Fruit fly (Drosophila melanogaster) whole organism, embryonic: Measurements from ENCODE around the gene CG13893.

Experiments used
- CG10274 ChIP-seq: fragments of 200-800 bp; sonication (Bioruptor generic); optimal IDR thresholded peaks from 3 replicates; lab custom pipeline; 2017; ENCODE audit warnings: missing biosample characterization, mild to moderate bottlenecking, missing genetic modification characterization
- CG11504 ChIP-seq: fragments of 200-800 bp; sonication (Bioruptor generic); optimal IDR thresholded peaks from 3 replicates; lab custom pipeline; 2019; ENCODE audit warnings: missing biosample characterization, mild to moderate bottlenecking, missing genetic modification characterization, moderate library complexity
- CG11696 ChIP-seq: fragments of 200-800 bp; sonication (Bioruptor generic); IDR thresholded peaks from 2 replicates; pipeline ENCODE4 v1.3.6; 2022; ENCODE audit warnings: missing biosample characterization, missing genetic modification characterization
- CG12071 ChIP-seq: fragments of 200-800 bp; sonication (Bioruptor generic); optimal IDR thresholded peaks from 3 replicates; lab custom pipeline; 2018; ENCODE audit warnings: missing biosample characterization, mild to moderate bottlenecking, missing genetic modification characterization
- CG12236 ChIP-seq: fragments of 200-800 bp; sonication (Bioruptor generic); optimal IDR thresholded peaks from 2 replicates; lab custom pipeline; 2016; ENCODE audit warnings: missing biosample characterization, missing genetic modification characterization
- CG12391 ChIP-seq: fragments of 200-800 bp; sonication (Bioruptor generic); optimal IDR thresholded peaks from 3 replicates; lab custom pipeline; 2018; ENCODE audit warnings: missing biosample characterization, mild to moderate bottlenecking, missing genetic modification characterization, moderate library complexity
- CG13287 ChIP-seq: fragments of 200-800 bp; sonication (Bioruptor generic); IDR thresholded peaks from 2 replicates; pipeline ENCODE4 v1.3.6; 2022; ENCODE audit warnings: missing biosample characterization, missing genetic modification characterization; ENCODE audit not compliant: partially characterized antibody
- CG17359 ChIP-seq: fragments of 200-800 bp; sonication (Bioruptor generic); optimal IDR thresholded peaks from 3 replicates; lab custom pipeline; 2018; ENCODE audit warnings: missing biosample characterization, mild to moderate bottlenecking, missing genetic modification characterization, moderate library complexity
- CG17568 ChIP-seq: fragments of 200-800 bp; sonication (Bioruptor generic); optimal IDR thresholded peaks from 2 replicates; lab custom pipeline; 2018; ENCODE audit warnings: missing biosample characterization, mild to moderate bottlenecking, missing genetic modification characterization, moderate library complexity
- CG18262 ChIP-seq: fragments of 200-800 bp; optimal IDR thresholded peaks from 3 replicates; lab custom pipeline; 2019; ENCODE audit warnings: missing biosample characterization, mild to moderate bottlenecking, missing genetic modification characterization, moderate library complexity
- CG18599 ChIP-seq: fragments of 200-800 bp; sonication (Bioruptor generic); optimal IDR thresholded peaks from 3 replicates; lab custom pipeline; 2017; ENCODE audit warnings: missing biosample characterization, missing genetic modification characterization, mild to moderate bottlenecking, moderate library complexity, missing genetic modification reagents
- CG18764 ChIP-seq: fragments of 200-800 bp; sonication (Bioruptor generic); optimal IDR thresholded peaks from 3 replicates; lab custom pipeline; 2016; ENCODE audit warnings: missing biosample characterization, missing genetic modification characterization
- CG2889 ChIP-seq: fragments of 200-800 bp; sonication (Bioruptor generic); IDR thresholded peaks from 3 replicates; pipeline ENCODE4 v1.3.6; 2022; ENCODE audit warnings: missing biosample characterization, missing genetic modification characterization
- CG3726 ChIP-seq: fragments of 200-800 bp; sonication (Bioruptor generic); IDR thresholded peaks from 3 replicates; pipeline ENCODE4, ENCODE4 v1.3.6; 2022; ENCODE audit warnings: missing biosample characterization, missing genetic modification characterization
- CG4282 ChIP-seq: fragments of 200-800 bp; sonication (Bioruptor generic); optimal IDR thresholded peaks from 2 replicates; lab custom pipeline; 2016; ENCODE audit warnings: missing biosample characterization, missing genetic modification characterization
- CG4617 ChIP-seq: fragments of 200-800 bp; sonication (Bioruptor generic); optimal IDR thresholded peaks from 3 replicates; lab custom pipeline; 2016; ENCODE audit warnings: missing biosample characterization, missing genetic modification characterization, borderline replicate concordance
- CG4820 ChIP-seq: fragments of 200-800 bp; sonication (Bioruptor generic); optimal IDR thresholded peaks from 3 replicates; lab custom pipeline; 2016; ENCODE audit warnings: missing biosample characterization, missing genetic modification characterization
- CG5180 ChIP-seq: fragments of 200-800 bp; sonication (Bioruptor generic); optimal IDR thresholded peaks from 3 replicates; lab custom pipeline; 2017; ENCODE audit warnings: missing biosample characterization, missing genetic modification characterization, mild to moderate bottlenecking, moderate library complexity, missing genetic modification reagents
- CG7745 ChIP-seq: fragments of 200-800 bp; sonication (Bioruptor generic); optimal IDR thresholded peaks from 2 replicates; lab custom pipeline; 2018; ENCODE audit warnings: missing biosample characterization, mild to moderate bottlenecking, missing genetic modification characterization, moderate library complexity
- CG7928 ChIP-seq: fragments of 200-800 bp; sonication (Bioruptor generic); optimal IDR thresholded peaks from 2 replicates; lab custom pipeline; 2017; ENCODE audit warnings: missing biosample characterization, mild to moderate bottlenecking, missing genetic modification characterization
- CG8924 ChIP-seq: fragments of 200-800 bp; optimal IDR thresholded peaks from 3 replicates; lab custom pipeline; 2019; ENCODE audit warnings: missing biosample characterization, mild to moderate bottlenecking, missing genetic modification characterization, moderate library complexity
- CTCF ChIP-seq: fragments of 200-800 bp; sonication (Bioruptor generic); optimal IDR thresholded peaks from 2 replicates; lab custom pipeline; 2017; ENCODE audit warnings: missing biosample characterization, mild to moderate bottlenecking, missing genetic modification characterization, moderate library complexity
- H2.0 ChIP-seq: fragments of 200-800 bp; sonication (Bioruptor generic); IDR thresholded peaks from 2 replicates; pipeline ENCODE4 v1.3.6; 2022; ENCODE audit warnings: missing biosample characterization, missing genetic modification characterization
- MBD-R2 ChIP-seq: fragments of 200-800 bp; sonication (Bioruptor generic); IDR thresholded peaks from 2 replicates; pipeline ENCODE4 v1.3.6; 2022; ENCODE audit warnings: missing biosample characterization, missing genetic modification characterization
- Oaz ChIP-seq: fragments of 200-800 bp; sonication (Bioruptor generic); IDR thresholded peaks from 2 replicates; pipeline ENCODE4 v1.3.6; 2022; ENCODE audit warnings: missing biosample characterization, missing genetic modification characterization
- Ptx1 ChIP-seq: fragments of 200-800 bp; sonication (Bioruptor generic); IDR thresholded peaks from 2 replicates; pipeline ENCODE4 v1.3.6; 2022; ENCODE audit warnings: missing biosample characterization, missing genetic modification characterization
- Six4 ChIP-seq: fragments of 200-800 bp; sonication (Bioruptor generic); optimal IDR thresholded peaks from 2 replicates; lab custom pipeline; 2016; ENCODE audit warnings: missing biosample characterization, missing genetic modification characterization
- Tbp ChIP-seq: fragments of >200 bp; optimal IDR thresholded peaks from 2 replicates; lab custom pipeline; 2018; ENCODE audit warnings: missing biosample characterization, missing genetic modification characterization
- Xrp1 ChIP-seq: fragments of 200-800 bp; sonication (Bioruptor generic); IDR thresholded peaks from 2 replicates; pipeline ENCODE4 v1.3.6; 2022; ENCODE audit warnings: missing biosample characterization, missing genetic modification characterization
- aop ChIP-seq: fragments of 200-800 bp; sonication (Bioruptor generic); IDR thresholded peaks from 2 replicates; pipeline ENCODE4 v1.3.6; 2022; ENCODE audit warnings: missing biosample characterization, missing genetic modification characterization
- bcd ChIP-seq: fragments of 200-800 bp; sonication (Bioruptor generic); optimal IDR thresholded peaks from 2 replicates; lab custom pipeline; 2017; ENCODE audit warnings: missing biosample characterization, mild to moderate bottlenecking, missing genetic modification characterization
- dati ChIP-seq: fragments of 200-800 bp; sonication (Bioruptor generic); IDR thresholded peaks from 2 replicates; pipeline ENCODE4 v1.3.6; 2022; ENCODE audit warnings: missing biosample characterization, missing genetic modification characterization
- fd3F ChIP-seq: fragments of 200-800 bp; sonication (Bioruptor generic); optimal IDR thresholded peaks from 2 replicates; lab custom pipeline; 2018; ENCODE audit warnings: missing biosample characterization, mild to moderate bottlenecking, missing genetic modification characterization, moderate library complexity
- ham ChIP-seq: fragments of 200-800 bp; sonication (Bioruptor generic); IDR thresholded peaks from 2 replicates; pipeline ENCODE4 v1.3.6; 2022; ENCODE audit warnings: missing biosample characterization, missing genetic modification characterization
- her ChIP-seq: fragments of 200-800 bp; sonication (Bioruptor generic); optimal IDR thresholded peaks from 2 replicates; lab custom pipeline; 2016; ENCODE audit warnings: missing biosample characterization, missing genetic modification characterization
- inv ChIP-seq: fragments of 200-800 bp; sonication (Bioruptor generic); IDR thresholded peaks from 2 replicates; pipeline ENCODE4 v1.3.6; 2022; ENCODE audit warnings: missing biosample characterization, missing genetic modification characterization; ENCODE audit not compliant: partially characterized antibody
- jing ChIP-seq: fragments of 200-800 bp; sonication (Bioruptor generic); optimal IDR thresholded peaks from 2 replicates; lab custom pipeline; 2018; ENCODE audit warnings: missing biosample characterization, mild to moderate bottlenecking, missing genetic modification characterization
- lola ChIP-seq, 3 experiments: fragments of >200 bp in 2 of 3; fragments of 200-800 bp in 1 of 3; sonication (Bioruptor generic) in 1 of 3; optimal IDR thresholded peaks; 2 replicates each; lab custom pipeline; 2017 to 2019; ENCODE audit warnings: missing biosample characterization in 3 of 3, missing genetic modification characterization in 3 of 3, mild to moderate bottlenecking in 1 of 3, moderate library complexity in 1 of 3
- mld ChIP-seq: fragments of 200-800 bp; sonication (Bioruptor generic); IDR thresholded peaks from 3 replicates; pipeline ENCODE4 v1.3.6; 2022; ENCODE audit warnings: missing biosample characterization, missing genetic modification characterization; ENCODE audit not compliant: partially characterized antibody
- nau ChIP-seq: fragments of 200-800 bp; sonication (Bioruptor generic); optimal IDR thresholded peaks from 3 replicates; lab custom pipeline; 2017; ENCODE audit warnings: missing biosample characterization, mild to moderate bottlenecking, missing genetic modification characterization, missing genetic modification reagents
- odd ChIP-seq: fragments of 200-800 bp; sonication (Bioruptor generic); optimal IDR thresholded peaks from 2 replicates; lab custom pipeline; 2017; ENCODE audit warnings: missing biosample characterization, mild to moderate bottlenecking, missing genetic modification characterization
- pan ChIP-seq, 4 experiments: fragments of >200 bp in 3 of 4; fragments of 200-800 bp in 1 of 4; sonication (Bioruptor generic) in 1 of 4; optimal IDR thresholded peaks in 3 of 4; IDR thresholded peaks in 1 of 4; 2 replicates each; pipeline versions ENCODE4 v1.3.6 to Lab custom; 2017 to 2022; ENCODE audit warnings: missing biosample characterization in 2 of 4, missing genetic modification characterization in 2 of 4, mixed read lengths in 1 of 4
- pzg ChIP-seq: fragments of 200-800 bp; sonication (Bioruptor generic); optimal IDR thresholded peaks from 3 replicates; lab custom pipeline; 2018; ENCODE audit warnings: missing biosample characterization, mild to moderate bottlenecking, missing genetic modification characterization, moderate library complexity
- sug ChIP-seq: fragments of 200-800 bp; optimal IDR thresholded peaks from 2 replicates; lab custom pipeline; 2019; ENCODE audit warnings: missing biosample characterization, mild to moderate bottlenecking, missing genetic modification characterization, moderate library complexity
- toy ChIP-seq: fragments of 200-800 bp; sonication (Bioruptor generic); IDR thresholded peaks from 2 replicates; pipeline ENCODE4 v1.3.6; 2022; ENCODE audit warnings: missing biosample characterization, missing genetic modification characterization
- vnd ChIP-seq: fragments of 200-800 bp; sonication (Bioruptor generic); IDR thresholded peaks from 3 replicates; pipeline ENCODE4 v1.3.6; 2022; ENCODE audit warnings: missing biosample characterization, missing genetic modification characterization; ENCODE audit not compliant: partially characterized antibody
- wdn ChIP-seq: fragments of 200-800 bp; sonication (Bioruptor generic); IDR thresholded peaks from 2 replicates; pipeline ENCODE4 v1.3.6; 2022; ENCODE audit warnings: missing biosample characterization, missing genetic modification characterization
- zfh2 ChIP-seq: fragments of 200-800 bp; sonication (Bioruptor generic); optimal IDR thresholded peaks from 2 replicates; lab custom pipeline; 2016; ENCODE audit warnings: missing biosample characterization, missing genetic modification characterization

The CG13893 gene

DNA sequence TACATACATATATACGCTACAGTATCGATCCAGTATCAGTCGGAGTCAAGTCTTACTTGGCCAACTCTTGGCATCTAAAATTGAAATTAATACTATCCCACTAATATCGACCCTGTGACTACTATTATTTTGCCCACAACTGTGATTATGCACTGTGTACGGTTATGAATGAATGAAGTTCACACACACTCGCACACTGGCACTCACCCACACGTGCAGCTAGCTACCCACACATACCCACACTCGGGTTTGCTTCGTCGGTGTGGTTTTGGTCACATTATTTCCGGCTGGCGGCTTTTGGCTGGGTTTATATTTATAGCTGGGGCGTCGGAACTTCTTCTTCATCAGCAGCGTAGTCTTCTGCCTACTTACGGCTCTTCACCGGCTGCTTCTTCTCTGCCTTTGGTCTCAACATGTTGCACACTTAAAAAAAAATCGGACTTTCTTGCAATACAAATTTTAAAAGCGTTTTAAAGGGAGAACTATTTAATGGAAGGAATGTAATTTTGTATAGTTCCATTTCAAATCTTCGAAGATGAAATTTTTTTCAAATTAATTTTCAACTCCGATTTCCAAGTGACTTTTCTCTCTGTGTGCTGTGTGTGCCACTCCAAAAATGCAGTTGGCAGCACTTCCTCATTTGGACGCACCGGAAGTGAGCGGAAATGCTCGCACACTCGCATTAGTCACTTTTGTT, 30.7 kb upstream of the CG13893 start (continued):
- peak; percentile 95 for TF ChIP-seq CG18262
- no peak for TF ChIP-seq CG7928 (GFP tag; lab: Kevin White, UChicago)
- TF ChIP-seq aop (GFP tag; lab: Robert Waterston, UW): peak; percentile 89
- TF ChIP-seq dati (GFP tag; lab: Robert Waterston, UW): peak; percentile 90
- peak; percentile 73 for TF ChIP-seq CG4617
- TF ChIP-seq nau (GFP tag; lab: Kevin White, UChicago): peak; percentile 88
- TF ChIP-seq CG10274 (GFP tag; lab: Kevin White, UChicago): peak; percentile 73
- TF ChIP-seq fd3F: peak; percentile 66
- peak; percentile 82 for TF ChIP-seq wdn (GFP tag; lab: Robert Waterston, UW)
- no peak for TF ChIP-seq mld
- TF ChIP-seq CG12391: peak; percentile 95
- TF ChIP-seq Tbp (GFP tag; lab: Kevin White, UChicago): no peak
- peak; percentile 44 for TF ChIP-seq CTCF (GFP tag; lab: Kevin White, UChicago)
- TF ChIP-seq Six4 (GFP tag; lab: Kevin White, UChicago): peak; percentile 94
- TF ChIP-seq Ptx1 (GFP tag; lab: Robert Waterston, UW): peak; percentile 89
- TF ChIP-seq pan (optimal IDR thresholded peaks at IDR 0.05; lab: Kevin White, UChicago): no peak
- peak in 1 of 2 experiments; percentile 91 for TF ChIP-seq pan (GFP tag; optimal IDR thresholded peaks at IDR 0.05 in 1 of 2, IDR thresholded peaks at IDR 0.05 in 1 of 2)
- TF ChIP-seq pzg (GFP tag; lab: Kevin White, UChicago): no peak
- TF ChIP-seq zfh2 (GFP tag; lab: Kevin White, UChicago): no peak
- peak; percentile 82 for TF ChIP-seq CG18599 (GFP tag; lab: Kevin White, UChicago)
- peak; percentile 85; the same call in 2 of the 3 replicates for TF ChIP-seq CG3726
- TF ChIP-seq CG12236 (GFP tag; lab: Kevin White, UChicago): peak; percentile 86
- TF ChIP-seq CG18764: peak; percentile 87
- peak; percentile 26; the same call in 1 of the 2 replicates for TF ChIP-seq toy
- TF ChIP-seq CG7745 (tag; lab: Kevin White, UChicago): peak; percentile 71
- peak; percentile 64; the same call in 1 of the 3 replicates for TF ChIP-seq CG2889 (GFP tag; lab: Robert Waterston, UW)
- TF ChIP-seq vnd: no peak
- no peak for TF ChIP-seq sug (tag; lab: Kevin White, UChicago)
- TF ChIP-seq lola (GFP tag; optimal IDR thresholded peaks at IDR 0.05; lab: Kevin White, UChicago): peak in 1 of 3 experiments; percentile 96
- TF ChIP-seq CG11504 (tag; lab: Kevin White, UChicago): peak; percentile 92
- TF ChIP-seq CG4820: peak; percentile 93
- peak; percentile 82 for TF ChIP-seq odd (GFP tag; lab: Kevin White, UChicago)
- TF ChIP-seq CG8924 (tag; lab: Kevin White, UChicago): peak; percentile 91
- TF ChIP-seq Xrp1 (GFP tag; lab: Robert Waterston, UW): peak; percentile 96
- peak; percentile 81 for TF ChIP-seq CG4282 (GFP tag; lab: Kevin White, UChicago)
- peak; percentile 87 for TF ChIP-seq bcd (GFP tag; lab: Kevin White, UChicago)
- TF ChIP-seq CG5180 (GFP tag; lab: Kevin White, UChicago): peak; percentile 63
- peak; percentile 90 for TF ChIP-seq CG17359
- TF ChIP-seq Oaz (GFP tag; lab: Robert Waterston, UW): peak; percentile 74
- TF ChIP-seq H2.0 (GFP tag; lab: Robert Waterston, UW): peak; percentile 90
- TF ChIP-seq MBD-R2 (GFP tag; lab: Robert Waterston, UW): no peak; the same call in 1 of the 2 replicates
- TF ChIP-seq her (GFP tag; lab: Kevin White, UChicago): peak; percentile 89
- TF ChIP-seq CG12071 (GFP tag; lab: Kevin White, UChicago): peak; percentile 84
- peak; percentile 86 for TF ChIP-seq CG17568
- no peak for TF ChIP-seq ham (GFP tag; lab: Robert Waterston, UW)
- no peak for TF ChIP-seq CG13287
- no peak for TF ChIP-seq inv (GFP tag; lab: Robert Waterston, UW)
- TF ChIP-seq CG11696 (GFP tag; lab: Robert Waterston, UW): peak; percentile 58; the same call in 1 of the 2 replicates
- peak; percentile 88 for TF ChIP-seq jing
